Worm (Caenorhabditis elegans) whole organism, L3 larva: ENCODE measurements around the gene helq-1.

Experiments used
- R02D3.7 ChIP-seq: fragments of 150-350 bp; optimal IDR thresholded peaks from 2 replicates; lab custom pipeline; 2014; ENCODE audit warnings: missing biosample characterization, missing genetic modification characterization
- ZK546.5 ChIP-seq: sonication (generic microtip); optimal IDR thresholded peaks from 2 replicates; lab custom pipeline; 2017; ENCODE audit warnings: missing biosample characterization, missing genetic modification characterization
- aly-2 ChIP-seq: fragments of 150-350 bp; optimal IDR thresholded peaks from 2 replicates; lab custom pipeline; 2014; ENCODE audit warnings: missing biosample characterization, missing genetic modification characterization
- ama-1 ChIP-seq: fragments of 150-350 bp; optimal IDR thresholded peaks from 2 replicates; lab custom pipeline; 2018
- ceh-16 ChIP-seq: sonication (generic microtip); optimal IDR thresholded peaks from 2 replicates; lab custom pipeline; 2017; ENCODE audit warnings: missing biosample characterization, missing genetic modification characterization
- ceh-28 ChIP-seq: fragments of 150-350 bp; optimal IDR thresholded peaks from 2 replicates; lab custom pipeline; 2014; ENCODE audit warnings: missing biosample characterization, missing genetic modification reagents, missing genetic modification characterization
- ceh-82 ChIP-seq: fragments of 150-350 bp; optimal IDR thresholded peaks from 2 replicates; lab custom pipeline; 2014; ENCODE audit warnings: missing biosample characterization, missing genetic modification characterization
- ceh-9 ChIP-seq: sonication (generic microtip); optimal IDR thresholded peaks from 2 replicates; lab custom pipeline; 2018; ENCODE audit warnings: missing biosample characterization, missing genetic modification characterization
- daf-12 ChIP-seq: fragments of 150-350 bp; optimal IDR thresholded peaks from 2 replicates; lab custom pipeline; 2014; ENCODE audit warnings: missing biosample characterization, missing genetic modification reagents, missing genetic modification characterization
- egl-27 ChIP-seq: sonication (generic microtip); optimal IDR thresholded peaks from 4 replicates; lab custom pipeline; 2017; ENCODE audit warnings: missing biosample characterization, missing genetic modification reagents, missing genetic modification characterization
- egl-5 ChIP-seq: fragments of 150-350 bp; optimal IDR thresholded peaks from 2 replicates; lab custom pipeline; 2017; ENCODE audit warnings: missing biosample characterization, missing genetic modification reagents, missing genetic modification characterization, inconsistent platforms
- elt-1 ChIP-seq: fragments of 150-350 bp; optimal IDR thresholded peaks from 2 replicates; lab custom pipeline; 2014; ENCODE audit warnings: missing biosample characterization, missing genetic modification characterization
- elt-2 ChIP-seq: sonication (generic microtip); optimal IDR thresholded peaks from 2 replicates; lab custom pipeline; 2016; ENCODE audit warnings: missing genetic modification reagents, mild to moderate bottlenecking, missing genetic modification characterization, missing compliant biosample characterization
- elt-3 ChIP-seq, 3 experiments: fragments of 150-350 bp in 1 of 3; sonication (generic microtip) in 2 of 3; optimal IDR thresholded peaks; 2 replicates in 2 of 3; 4 replicates in 1 of 3; lab custom pipeline; 2014 to 2017; ENCODE audit warnings: missing biosample characterization in 3 of 3, missing genetic modification characterization in 3 of 3
- eor-1 ChIP-seq, 2 experiments: fragments of 150-350 bp; optimal IDR thresholded peaks; 2 replicates each; lab custom pipeline; 2014 to 2018; ENCODE audit warnings: missing biosample characterization in 2 of 2, missing genetic modification characterization in 2 of 2
- fkh-2 ChIP-seq: fragments of 150-350 bp; optimal IDR thresholded peaks from 2 replicates; lab custom pipeline; 2014; ENCODE audit warnings: missing biosample characterization, missing genetic modification reagents, missing genetic modification characterization
- fos-1 ChIP-seq: fragments of 150-350 bp; optimal IDR thresholded peaks from 2 replicates; lab custom pipeline; 2014; ENCODE audit warnings: missing biosample characterization, missing genetic modification characterization
- hmg-11 ChIP-seq: sonication (generic microtip); optimal IDR thresholded peaks from 2 replicates; lab custom pipeline; 2016; ENCODE audit warnings: missing genetic modification characterization, missing compliant biosample characterization
- jun-1 ChIP-seq: fragments of 150-350 bp; optimal IDR thresholded peaks from 2 replicates; lab custom pipeline; 2014; ENCODE audit warnings: missing biosample characterization, missing genetic modification reagents, missing genetic modification characterization
- lin-15B ChIP-seq: fragments of 150-350 bp; optimal IDR thresholded peaks from 2 replicates; lab custom pipeline; 2014; ENCODE audit warnings: missing biosample characterization, missing genetic modification characterization
- lin-39 ChIP-seq: fragments of 150-350 bp; optimal IDR thresholded peaks from 2 replicates; lab custom pipeline; 2018; ENCODE audit warnings: missing biosample characterization, missing genetic modification reagents, missing genetic modification characterization
- mdl-1 ChIP-seq: fragments of 150-350 bp; optimal IDR thresholded peaks from 2 replicates; lab custom pipeline; 2014; ENCODE audit warnings: missing biosample characterization, missing genetic modification characterization
- mml-1 ChIP-seq: fragments of 150-350 bp; sonication (generic microtip); optimal IDR thresholded peaks from 3 replicates; lab custom pipeline; 2014; ENCODE audit warnings: missing biosample characterization, missing genetic modification characterization
- nfya-1 ChIP-seq: sonication (generic microtip); optimal IDR thresholded peaks from 2 replicates; lab custom pipeline; 2017; ENCODE audit warnings: missing genetic modification characterization, mild to moderate bottlenecking, missing compliant biosample characterization, antibody characterized with exemption, moderate library complexity; ENCODE audit not compliant: insufficient read depth
- nhr-11 ChIP-seq: fragments of 150-350 bp; optimal IDR thresholded peaks from 2 replicates; lab custom pipeline; 2014; ENCODE audit warnings: missing biosample characterization, missing genetic modification characterization
- nhr-12 ChIP-seq: fragments of 150-350 bp; optimal IDR thresholded peaks from 2 replicates; lab custom pipeline; 2014; ENCODE audit warnings: missing biosample characterization, missing genetic modification characterization
- nhr-23 ChIP-seq: fragments of 150-350 bp; optimal IDR thresholded peaks from 2 replicates; lab custom pipeline; 2014; ENCODE audit warnings: missing biosample characterization, missing genetic modification reagents, missing genetic modification characterization
- nhr-237 ChIP-seq: fragments of 150-350 bp; optimal IDR thresholded peaks from 2 replicates; lab custom pipeline; 2014; ENCODE audit warnings: missing biosample characterization, missing genetic modification characterization
- nhr-28 ChIP-seq: fragments of 150-350 bp; optimal IDR thresholded peaks from 2 replicates; lab custom pipeline; 2014; ENCODE audit warnings: missing biosample characterization, missing genetic modification characterization
- nhr-43 ChIP-seq: sonication (generic microtip); optimal IDR thresholded peaks from 2 replicates; lab custom pipeline; 2016; ENCODE audit warnings: mild to moderate bottlenecking, missing genetic modification characterization, missing compliant biosample characterization; ENCODE audit not compliant: poor library complexity, severe bottlenecking
- nhr-67 ChIP-seq: fragments of 150-350 bp; optimal IDR thresholded peaks from 2 replicates; lab custom pipeline; 2014; ENCODE audit warnings: missing biosample characterization, missing genetic modification characterization
- nhr-76 ChIP-seq: fragments of 150-350 bp; sonication (generic microtip); optimal IDR thresholded peaks from 5 replicates; lab custom pipeline; 2014; ENCODE audit warnings: missing biosample characterization, missing genetic modification characterization
- nhr-77 ChIP-seq: fragments of 150-350 bp; optimal IDR thresholded peaks from 2 replicates; lab custom pipeline; 2014; ENCODE audit warnings: missing biosample characterization, missing genetic modification characterization
- pha-4 ChIP-seq: fragments of 150-350 bp; optimal IDR thresholded peaks from 2 replicates; lab custom pipeline; 2014; ENCODE audit warnings: missing biosample characterization, missing genetic modification reagents, missing genetic modification characterization
- pqm-1 ChIP-seq: fragments of 150-350 bp; optimal IDR thresholded peaks from 2 replicates; lab custom pipeline; 2017; ENCODE audit warnings: missing biosample characterization, missing genetic modification characterization, inconsistent platforms
- skn-1 ChIP-seq: fragments of 150-350 bp; optimal IDR thresholded peaks from 2 replicates; lab custom pipeline; 2014; ENCODE audit warnings: missing biosample characterization, missing genetic modification characterization
- snpc-4 ChIP-seq: fragments of 150-350 bp; optimal IDR thresholded peaks from 2 replicates; lab custom pipeline; 2014; ENCODE audit warnings: missing biosample characterization, missing genetic modification characterization
- tbx-2 ChIP-seq: sonication (generic microtip); optimal IDR thresholded peaks from 2 replicates; lab custom pipeline; 2016; ENCODE audit warnings: mild to moderate bottlenecking, missing genetic modification characterization, missing compliant biosample characterization
- unc-39 ChIP-seq: sonication (generic microtip); optimal IDR thresholded peaks from 4 replicates; lab custom pipeline; 2017; ENCODE audit warnings: missing biosample characterization, missing genetic modification characterization
- unc-62 ChIP-seq: fragments of 150-350 bp; sonication (generic microtip); optimal IDR thresholded peaks from 4 replicates; lab custom pipeline; 2014; ENCODE audit warnings: missing biosample characterization, missing genetic modification reagents, missing genetic modification characterization
- zag-1 ChIP-seq: fragments of 150-350 bp; optimal IDR thresholded peaks from 2 replicates; lab custom pipeline; 2014; ENCODE audit warnings: missing biosample characterization, missing genetic modification characterization
- ztf-11 ChIP-seq: fragments of 150-350 bp; optimal IDR thresholded peaks from 2 replicates; lab custom pipeline; 2014; ENCODE audit warnings: missing biosample characterization, missing genetic modification characterization
- ztf-4 ChIP-seq: fragments of 150-350 bp; optimal IDR thresholded peaks from 2 replicates; lab custom pipeline; 2014; ENCODE audit warnings: missing biosample characterization, missing genetic modification characterization

The helq-1 gene

DNA sequence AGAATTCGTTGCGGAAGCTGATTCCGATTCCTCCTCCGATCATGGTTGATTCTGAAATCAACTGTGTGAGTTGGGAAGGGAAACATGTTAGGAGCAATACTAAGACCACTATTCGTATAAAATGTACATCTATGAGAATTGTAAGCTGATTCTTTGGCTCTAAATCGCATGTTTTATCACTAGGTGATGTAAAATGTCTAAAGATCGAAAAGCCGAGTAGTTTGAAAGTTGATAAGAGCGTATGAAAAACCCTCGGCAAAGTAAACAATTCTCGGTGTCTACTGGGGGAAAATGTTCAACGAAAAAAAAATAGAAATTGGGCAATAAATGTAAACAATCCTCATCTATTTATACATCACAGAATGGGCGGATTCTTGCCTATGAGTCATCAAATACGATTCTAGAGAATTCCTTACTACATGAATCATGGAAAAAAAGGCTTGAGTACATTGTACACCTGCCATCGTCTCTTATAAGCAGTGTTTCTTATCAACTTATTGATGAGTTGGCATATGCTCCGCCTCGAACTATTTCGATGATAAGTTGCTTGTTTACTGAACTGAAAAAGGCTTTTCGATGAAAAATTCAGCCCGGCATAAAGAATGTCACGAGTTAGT lies 13.5 kb upstream of the helq-1 start, which contains the start of gene lec-6:
TSS of gene lec-6 (minus strand) at position 51 of the 617 bp plus-strand sequence.
- TF ChIP-seq tbx-2 (no peak), pha-4 (peak; percentile 97), mdl-1 (tag; lab: Kevin White, UChicago) (no peak), nhr-76 (tag; lab: Kevin White, UChicago) (no peak), skn-1 (tag; lab: Kevin White, UChicago) (peak; percentile 56), nhr-43 (tag; lab: Kevin White, UChicago) (no peak), elt-2 (tag; lab: Kevin White, UChicago) (peak; percentile 99), nhr-237 (tag; lab: Kevin White, UChicago) (no peak), nhr-11 (tag; lab: Kevin White, UChicago) (no peak), nhr-12 (tag; lab: Kevin White, UChicago) (no peak), ztf-11 (tag; lab: Kevin White, UChicago) (no peak), egl-5 (no peak), ztf-4 (tag; lab: Kevin White, UChicago) (no peak), ZK546.5 (tag; lab: Kevin White, UChicago) (no peak), nfya-1 (tag; lab: Kevin White, UChicago) (no peak), fos-1 (peak; percentile 85), mml-1 (no peak), unc-62 (GFP tag; lab: Kevin White, UChicago) (no peak), nhr-23 (tag; lab: Kevin White, UChicago) (no peak), jun-1 (peak; percentile 90), ceh-16 (tag; lab: Kevin White, UChicago) (no peak), lin-39 (tag; lab: Kevin White, UChicago) (no peak), nhr-67 (tag; lab: Kevin White, UChicago) (no peak), ama-1 (lab: Kevin White, UChicago) (peak; percentile 10), nhr-28 (no peak), hmg-11 (tag; lab: Kevin White, UChicago) (no peak), R02D3.7 (tag; lab: Kevin White, UChicago) (no peak), fkh-2 (tag; lab: Kevin White, UChicago) (no peak), nhr-77 (peak; percentile 48), aly-2 (tag; lab: Kevin White, UChicago) (no peak), pqm-1 (peak; percentile 97), daf-12 (tag; lab: Kevin White, UChicago) (no peak)

DNA sequence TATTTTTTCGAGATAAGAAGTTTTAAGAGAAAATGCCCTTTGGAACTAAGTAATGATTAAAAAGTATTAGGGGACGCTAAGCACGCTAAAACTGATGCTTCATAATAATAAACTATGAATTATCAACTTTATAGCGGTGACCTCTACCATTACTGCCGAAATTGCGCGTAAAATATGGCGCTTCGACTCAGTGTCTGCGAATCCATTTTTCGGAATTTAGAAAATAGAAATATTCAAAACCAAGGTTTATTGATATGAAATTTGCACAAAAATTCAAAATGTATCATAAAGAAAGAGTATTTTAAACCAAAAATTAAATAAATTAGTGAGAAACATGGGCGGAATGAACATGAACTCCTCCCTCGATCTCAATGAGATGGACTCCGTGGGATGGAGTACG lies 12.4 kb upstream of the helq-1 start:
- TF ChIP-seq jun-1 (peak; percentile 14), nhr-76 (tag; lab: Kevin White, UChicago) (no peak), pqm-1 (peak; percentile 12), egl-5 (no peak), elt-2 (tag; lab: Kevin White, UChicago) (peak; percentile 46), nhr-28 (no peak), elt-3 (tag; optimal IDR thresholded peaks at IDR 0.05; lab: Kevin White, UChicago) (no peak)

DNA sequence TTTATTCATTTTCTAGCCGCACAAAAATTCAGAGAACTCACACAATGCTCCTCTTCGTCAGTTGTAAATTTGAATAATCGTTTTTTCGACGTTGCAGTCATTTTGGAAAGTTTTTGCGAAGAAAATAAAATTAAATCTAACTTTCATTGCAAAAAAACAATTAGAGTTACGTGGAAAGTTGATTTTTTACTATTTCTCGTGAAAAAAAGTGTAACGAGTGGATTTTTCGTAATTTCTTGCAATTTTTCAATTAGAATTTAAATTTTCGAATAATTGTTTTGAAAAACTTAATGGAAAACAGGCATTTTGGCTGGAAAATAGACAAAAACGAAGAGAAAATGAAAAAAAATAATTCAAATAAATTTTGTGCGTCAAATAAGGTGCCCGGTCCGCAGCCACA lies 11.8 kb upstream of the helq-1 start, which contains the start of gene Y55B1AR.2:
TSS of gene Y55B1AR.2 (minus strand) at position 101 of the 400 bp plus-strand sequence.
- no peak for TF ChIP-seq snpc-4 (tag; lab: Kevin White, UChicago)
- TF ChIP-seq, all 47 proteins: peak for 0

DNA sequence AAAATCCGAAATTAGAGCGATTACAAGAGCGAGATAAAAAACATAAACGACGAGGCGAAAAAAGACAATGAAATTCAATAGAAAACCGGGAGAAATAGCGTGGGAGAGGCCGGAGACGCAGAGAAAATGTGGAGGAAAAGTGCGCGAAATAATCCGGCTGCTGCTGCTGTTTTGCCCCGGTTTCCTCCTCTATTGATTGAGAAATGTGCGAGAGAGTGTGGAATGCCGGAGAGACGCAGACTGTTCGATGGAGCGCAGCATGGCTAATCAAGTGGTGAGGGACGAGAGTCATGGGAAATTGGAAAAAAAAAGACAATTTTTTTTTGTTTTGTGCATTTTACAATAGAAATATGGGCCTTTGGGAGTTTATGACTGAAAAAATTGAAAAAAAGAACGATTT lies 11.3 kb upstream of the helq-1 start:
- no peak for TF ChIP-seq nhr-28
- TF ChIP-seq nhr-11 (tag; lab: Kevin White, UChicago) = no peak
- TF ChIP-seq ceh-9 (tag; lab: Kevin White, UChicago) = no peak
- TF ChIP-seq skn-1 (tag; lab: Kevin White, UChicago) = no peak
- TF ChIP-seq fkh-2 (tag; lab: Kevin White, UChicago) = no peak
- TF ChIP-seq lin-15B (tag; lab: Kevin White, UChicago) = peak; percentile 44
- no peak for TF ChIP-seq nhr-237 (tag; lab: Kevin White, UChicago)
- no peak for TF ChIP-seq egl-27 (tag; lab: Kevin White, UChicago)
- no peak for TF ChIP-seq daf-12 (tag; lab: Kevin White, UChicago)
- peak; percentile 58 for TF ChIP-seq pha-4
- no peak for TF ChIP-seq nhr-12 (tag; lab: Kevin White, UChicago)
- peak; percentile 69 for TF ChIP-seq nfya-1 (tag; lab: Kevin White, UChicago)
- TF ChIP-seq R02D3.7 (tag; lab: Kevin White, UChicago) = no peak
- no peak for TF ChIP-seq ZK546.5 (tag; lab: Kevin White, UChicago)
- no peak for TF ChIP-seq ztf-4 (tag; lab: Kevin White, UChicago)
- TF ChIP-seq unc-62 (GFP tag; lab: Kevin White, UChicago) = no peak
- no peak for TF ChIP-seq zag-1 (tag; lab: Kevin White, UChicago)
- no peak for TF ChIP-seq ceh-82 (tag; lab: Kevin White, UChicago)
- no peak for TF ChIP-seq eor-1 (tag; optimal IDR thresholded peaks at IDR 0.05; lab: Kevin White, UChicago)
- TF ChIP-seq ceh-28 (tag; lab: Kevin White, UChicago) = peak; percentile 84
- no peak for TF ChIP-seq elt-2 (tag; lab: Kevin White, UChicago)
- no peak for TF ChIP-seq elt-1
- TF ChIP-seq pqm-1 = peak; percentile 15
- no peak for TF ChIP-seq fos-1
- TF ChIP-seq tbx-2 = no peak
- TF ChIP-seq nhr-23 (tag; lab: Kevin White, UChicago) = peak; percentile 64
- TF ChIP-seq nhr-76 (tag; lab: Kevin White, UChicago) = no peak
- no peak for TF ChIP-seq mdl-1 (tag; lab: Kevin White, UChicago)
- TF ChIP-seq ama-1 (lab: Kevin White, UChicago) = no peak
- TF ChIP-seq hmg-11 (tag; lab: Kevin White, UChicago) = peak; percentile 96
- no peak for TF ChIP-seq elt-3 (tag; optimal IDR thresholded peaks at IDR 0.05; lab: Kevin White, UChicago)
- no peak for TF ChIP-seq unc-39 (tag; lab: Kevin White, UChicago)
- no peak for TF ChIP-seq egl-5
- TF ChIP-seq nhr-43 (tag; lab: Kevin White, UChicago) = no peak
